Worm (Caenorhabditis elegans) whole organism, midembryonic: ENCODE measurements around the gene cfp-1.

ENCODE experiments used
- T22C8.4 ChIP-seq: fragments of 200-800 bp; sonication (Bioruptor generic); IDR thresholded peaks from 2 replicates; pipeline ENCODE4 v1.3.6; 2022; ENCODE audit warnings: missing genetic modification characterization, missing compliant biosample characterization
- cog-1 ChIP-seq: sonication (generic microtip); optimal IDR thresholded peaks from 2 replicates; lab custom pipeline; 2016; ENCODE audit warnings: missing genetic modification characterization, missing compliant biosample characterization
- flt-1 ChIP-seq: fragments of 200-800 bp; sonication (Bioruptor generic); IDR thresholded peaks from 2 replicates; pipeline ENCODE4 v1.3.6; 2022; ENCODE audit warnings: missing genetic modification characterization, missing compliant biosample characterization
- klf-2 ChIP-seq: fragments of 200-800 bp; sonication (Bioruptor generic); conservative IDR thresholded peaks from 2 replicates; pipeline ENCODE4 v1.3.6; 2022; ENCODE audit warnings: missing genetic modification reagents, missing genetic modification characterization, missing compliant biosample characterization
- med-1 ChIP-seq: sonication (generic microtip); optimal IDR thresholded peaks from 2 replicates; lab custom pipeline; 2017; ENCODE audit warnings: missing genetic modification characterization, mild to moderate bottlenecking, missing compliant biosample characterization, antibody characterized with exemption, missing genetic modification reagents; ENCODE audit not compliant: insufficient read depth
- ref-1 ChIP-seq: fragments of 200-800 bp; sonication (Bioruptor generic); conservative IDR thresholded peaks from 2 replicates; pipeline ENCODE4 v1.3.6; 2022; ENCODE audit warnings: missing genetic modification reagents, missing genetic modification characterization, missing compliant biosample characterization
- tab-1 ChIP-seq: fragments of 200-800 bp; sonication (Bioruptor generic); IDR thresholded peaks from 2 replicates; pipeline ENCODE4 v1.3.6; 2022; ENCODE audit warnings: missing genetic modification characterization, missing compliant biosample characterization
- ztf-23 ChIP-seq: fragments of 200-800 bp; sonication (Bioruptor generic); IDR thresholded peaks from 2 replicates; pipeline ENCODE4 v1.3.6; 2022; ENCODE audit warnings: missing genetic modification reagents, missing genetic modification characterization, missing compliant biosample characterization
- ztf-29 ChIP-seq: fragments of 200-800 bp; sonication (Bioruptor generic); IDR thresholded peaks from 2 replicates; pipeline ENCODE4 v1.3.6; 2022; ENCODE audit warnings: missing genetic modification reagents, missing genetic modification characterization, missing compliant biosample characterization

The cfp-1 gene

ce11 chrIV:14086395-14086794, 9.2 kb downstream of the cfp-1 start:
- TF ChIP-seq T22C8.4, result no peak
- TF ChIP-seq flt-1, result no peak
- no peak for TF ChIP-seq klf-2 (GFP tag; lab: Robert Waterston, UW)
- no peak for TF ChIP-seq ztf-29 (GFP tag; lab: Robert Waterston, UW)
- TF ChIP-seq ref-1, result no peak
- no peak for TF ChIP-seq cog-1 (tag; lab: Kevin White, UChicago)
- TF ChIP-seq ztf-23 (GFP tag; lab: Robert Waterston, UW), result no peak
- no peak for TF ChIP-seq tab-1 (GFP tag; lab: Robert Waterston, UW)
- no peak for TF ChIP-seq med-1 (GFP tag; lab: Kevin White, UChicago)

ce11 chrIV:14089749-14090148, 12.5 kb downstream of the cfp-1 start:
- TF ChIP-seq ref-1 (no peak), tab-1 (GFP tag; lab: Robert Waterston, UW) (no peak), T22C8.4 (no peak), ztf-23 (GFP tag; lab: Robert Waterston, UW) (no peak), klf-2 (GFP tag; lab: Robert Waterston, UW) (no peak), cog-1 (tag; lab: Kevin White, UChicago) (no peak), med-1 (GFP tag; lab: Kevin White, UChicago) (no peak), flt-1 (no peak), ztf-29 (GFP tag; lab: Robert Waterston, UW) (no peak)

ce11 chrIV:14091242-14091641, 14.0 kb downstream of the cfp-1 start, which contains the start of gene noah-2:
Gene noah-2, plus strand, starts transcription at chrIV:14091254.
- TF ChIP-seq flt-1 (no peak), cog-1 (tag; lab: Kevin White, UChicago) (no peak), ztf-23 (GFP tag; lab: Robert Waterston, UW) (no peak), T22C8.4 (no peak), ref-1 (no peak), tab-1 (GFP tag; lab: Robert Waterston, UW) (no peak), ztf-29 (GFP tag; lab: Robert Waterston, UW) (no peak), klf-2 (GFP tag; lab: Robert Waterston, UW) (no peak), med-1 (GFP tag; lab: Kevin White, UChicago) (no peak)

DNA sequence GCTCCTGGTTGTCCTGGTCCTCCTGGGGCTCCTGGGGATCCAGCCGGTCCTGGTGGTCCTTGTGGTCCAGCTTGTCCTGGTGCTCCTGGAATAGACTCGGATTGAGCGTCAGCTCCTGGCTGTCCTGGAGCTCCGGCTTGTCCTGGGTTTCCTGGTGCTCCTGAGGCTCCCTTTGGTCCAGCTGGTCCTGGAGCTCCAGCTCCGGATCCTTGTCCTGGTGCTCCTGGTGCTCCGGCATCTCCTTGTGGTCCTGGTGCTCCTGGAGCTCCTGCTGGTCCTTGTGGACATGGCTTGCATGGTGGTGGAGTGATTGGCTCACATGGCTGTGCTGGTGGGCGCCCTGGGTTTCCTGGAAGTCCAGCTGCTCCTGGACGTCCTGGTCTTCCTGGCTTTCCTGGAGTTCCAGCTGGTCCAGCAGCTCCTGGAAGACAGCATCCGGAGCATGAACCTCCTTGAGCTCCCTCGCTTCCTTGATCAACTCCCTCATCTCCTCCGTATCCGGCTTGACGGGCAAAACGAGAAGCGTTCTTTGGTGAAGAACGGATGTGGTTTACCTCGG, 21.4 kb downstream of the cfp-1 start:
- no peak for TF ChIP-seq ztf-23 (GFP tag; lab: Robert Waterston, UW)
- TF ChIP-seq T22C8.4, result no peak
- no peak for TF ChIP-seq flt-1
- no peak for TF ChIP-seq cog-1 (tag; lab: Kevin White, UChicago)
- TF ChIP-seq ztf-29 (GFP tag; lab: Robert Waterston, UW), result no peak
- no peak for TF ChIP-seq med-1 (GFP tag; lab: Kevin White, UChicago)
- no peak for TF ChIP-seq ref-1
- no peak for TF ChIP-seq klf-2 (GFP tag; lab: Robert Waterston, UW)
- no peak for TF ChIP-seq tab-1 (GFP tag; lab: Robert Waterston, UW)

ce11 chrIV:14099256-14099655, 22.0 kb downstream of the cfp-1 start, which contains the start of gene col-133:
Gene col-133, minus strand, starts transcription at chrIV:14099356.
- TF ChIP-seq ref-1, result no peak
- no peak for TF ChIP-seq klf-2 (GFP tag; lab: Robert Waterston, UW)
- no peak for TF ChIP-seq ztf-29 (GFP tag; lab: Robert Waterston, UW)
- no peak for TF ChIP-seq ztf-23 (GFP tag; lab: Robert Waterston, UW)
- TF ChIP-seq tab-1 (GFP tag; lab: Robert Waterston, UW), result no peak
- TF ChIP-seq cog-1 (tag; lab: Kevin White, UChicago), result no peak
- TF ChIP-seq flt-1, result no peak

DNA sequence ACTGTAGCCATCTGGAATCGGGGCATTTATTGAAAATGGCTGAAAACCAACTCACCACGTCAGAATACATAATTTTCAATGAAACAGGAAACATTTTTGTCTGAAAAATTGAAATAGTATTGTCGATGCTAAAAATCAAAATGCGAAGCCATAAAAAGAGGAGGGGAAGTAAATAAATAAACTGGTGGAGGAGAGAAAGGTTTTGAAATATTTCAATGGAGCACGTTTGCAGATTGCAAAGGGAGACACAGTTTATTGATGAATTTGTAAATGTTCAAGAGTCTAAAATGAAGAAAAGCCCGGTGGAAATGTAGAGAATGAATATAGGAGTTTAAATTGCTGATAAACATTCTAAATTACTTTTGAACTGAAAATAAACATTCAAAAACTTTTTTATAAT, 25.8 kb downstream of the cfp-1 start, which contains the start of gene F52B11.5:
Gene F52B11.5, minus strand, starts transcription at position 178 of the 400 bp plus-strand sequence.
- no peak for TF ChIP-seq ref-1
- TF ChIP-seq ztf-29 (GFP tag; lab: Robert Waterston, UW), result no peak
- no peak for TF ChIP-seq cog-1 (tag; lab: Kevin White, UChicago)
- no peak for TF ChIP-seq flt-1
- TF ChIP-seq T22C8.4, result no peak
- TF ChIP-seq ztf-23 (GFP tag; lab: Robert Waterston, UW), result no peak
- no peak for TF ChIP-seq klf-2 (GFP tag; lab: Robert Waterston, UW)
- no peak for TF ChIP-seq tab-1 (GFP tag; lab: Robert Waterston, UW)
- no peak for TF ChIP-seq med-1 (GFP tag; lab: Kevin White, UChicago)

- TF ChIP-seq tab-1 (GFP tag; lab: Robert Waterston, UW) (no peak), ref-1 (no peak), med-1 (GFP tag; lab: Kevin White, UChicago) (no peak), cog-1 (tag; lab: Kevin White, UChicago) (no peak), ztf-29 (GFP tag; lab: Robert Waterston, UW) (no peak)
Measured at ce11 chrIV:14104745-14105144, 27.5 kb downstream of the cfp-1 start.

DNA sequence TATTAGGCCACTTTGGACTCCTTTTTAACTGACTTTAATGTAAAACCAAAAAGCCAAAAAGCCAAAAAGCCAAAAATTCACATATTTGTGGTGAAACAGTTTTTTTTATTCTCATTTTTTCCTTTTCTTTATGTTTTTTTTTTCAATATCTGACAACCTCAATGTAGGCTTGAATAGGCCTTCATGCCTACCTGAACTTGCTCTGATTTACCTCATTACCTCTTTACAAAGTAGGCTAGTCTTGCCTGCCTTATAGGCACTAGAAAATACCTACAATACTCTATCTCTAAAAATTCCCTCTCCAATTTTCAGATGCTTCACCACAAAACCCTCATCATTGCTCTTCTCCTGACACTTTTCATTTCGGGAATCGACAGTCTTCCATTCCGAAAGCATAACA, 29.0 kb downstream of the cfp-1 start, which contains the start of gene ins-34:
Gene ins-34, plus strand, starts transcription at position 301 of the 400 bp plus-strand sequence.
- TF ChIP-seq ztf-23 (GFP tag; lab: Robert Waterston, UW) (no peak), T22C8.4 (no peak), cog-1 (tag; lab: Kevin White, UChicago) (no peak), med-1 (GFP tag; lab: Kevin White, UChicago) (no peak), ztf-29 (GFP tag; lab: Robert Waterston, UW) (no peak), klf-2 (GFP tag; lab: Robert Waterston, UW) (no peak), flt-1 (no peak), ref-1 (no peak), tab-1 (GFP tag; lab: Robert Waterston, UW) (no peak)

- TF ChIP-seq ztf-23 (GFP tag; lab: Robert Waterston, UW) (no peak), med-1 (GFP tag; lab: Kevin White, UChicago) (no peak), cog-1 (tag; lab: Kevin White, UChicago) (no peak), klf-2 (GFP tag; lab: Robert Waterston, UW) (no peak), ztf-29 (GFP tag; lab: Robert Waterston, UW) (no peak), ref-1 (no peak), flt-1 (no peak), T22C8.4 (no peak), tab-1 (GFP tag; lab: Robert Waterston, UW) (no peak)
Measured at ce11 chrIV:14107647-14108046, 30.4 kb downstream of the cfp-1 start.
